Fruit fly (Drosophila melanogaster) whole organism, embryonic: ENCODE data around the gene CG2540.

Source experiments
- Bteb2 ChIP-seq: fragments of 200-800 bp; sonication (Bioruptor generic); optimal IDR thresholded peaks from 2 replicates; lab custom pipeline; 2016; ENCODE audit warnings: missing biosample characterization, missing genetic modification characterization
- CG12236 ChIP-seq: fragments of 200-800 bp; sonication (Bioruptor generic); optimal IDR thresholded peaks from 2 replicates; lab custom pipeline; 2016; ENCODE audit warnings: missing biosample characterization, missing genetic modification characterization
- CG14860 ChIP-seq: fragments of 200-800 bp; sonication (Bioruptor generic); IDR thresholded peaks from 3 replicates; pipeline ENCODE4 v1.3.6; 2022; ENCODE audit warnings: missing biosample characterization, missing genetic modification characterization; ENCODE audit not compliant: partially characterized antibody
- CG15479 ChIP-seq: fragments of 200-800 bp; sonication (Bioruptor generic); optimal IDR thresholded peaks from 3 replicates; lab custom pipeline; 2019; ENCODE audit warnings: missing biosample characterization, mild to moderate bottlenecking, missing genetic modification characterization, moderate library complexity
- CG17829 ChIP-seq: fragments of 200-800 bp; optimal IDR thresholded peaks from 2 replicates; lab custom pipeline; 2019; ENCODE audit warnings: missing biosample characterization, mild to moderate bottlenecking, missing genetic modification characterization, moderate library complexity
- CG17912 ChIP-seq: fragments of 200-800 bp; sonication (Bioruptor generic); optimal IDR thresholded peaks from 2 replicates; lab custom pipeline; 2018; ENCODE audit warnings: missing biosample characterization, mild to moderate bottlenecking, missing genetic modification characterization
- CG18011 ChIP-seq: fragments of 200-800 bp; sonication (Bioruptor generic); optimal IDR thresholded peaks from 2 replicates; lab custom pipeline; 2017; ENCODE audit warnings: missing biosample characterization, missing genetic modification characterization, mild to moderate bottlenecking, moderate library complexity, missing genotype
- CG2889 ChIP-seq: fragments of 200-800 bp; sonication (Bioruptor generic); IDR thresholded peaks from 3 replicates; pipeline ENCODE4 v1.3.6; 2022; ENCODE audit warnings: missing biosample characterization, missing genetic modification characterization
- CG32532 ChIP-seq: fragments of 200-800 bp; sonication (Bioruptor generic); IDR thresholded peaks from 2 replicates; pipeline ENCODE4 v1.3.6; 2022; ENCODE audit warnings: missing biosample characterization, missing genetic modification characterization
- CG33557 ChIP-seq: fragments of 200-800 bp; sonication (Bioruptor generic); optimal IDR thresholded peaks from 2 replicates; lab custom pipeline; 2019; ENCODE audit warnings: missing biosample characterization, mild to moderate bottlenecking, missing genetic modification characterization, moderate library complexity
- CG4360 ChIP-seq: fragments of 200-800 bp; sonication (Bioruptor generic); IDR thresholded peaks from 2 replicates; pipeline ENCODE4 v1.3.6; 2022; ENCODE audit warnings: missing biosample characterization, missing genetic modification characterization
- CG4730 ChIP-seq: fragments of 200-800 bp; sonication (Bioruptor generic); IDR thresholded peaks from 2 replicates; pipeline ENCODE4 v1.3.6; 2022; ENCODE audit warnings: missing biosample characterization, missing genetic modification characterization
- CG5180 ChIP-seq: fragments of 200-800 bp; sonication (Bioruptor generic); optimal IDR thresholded peaks from 3 replicates; lab custom pipeline; 2017; ENCODE audit warnings: missing biosample characterization, missing genetic modification characterization, mild to moderate bottlenecking, moderate library complexity, missing genetic modification reagents
- CG7928 ChIP-seq: fragments of 200-800 bp; sonication (Bioruptor generic); optimal IDR thresholded peaks from 2 replicates; lab custom pipeline; 2017; ENCODE audit warnings: missing biosample characterization, mild to moderate bottlenecking, missing genetic modification characterization
- CG7963 ChIP-seq: fragments of 200-800 bp; sonication (Bioruptor generic); IDR thresholded peaks from 3 replicates; pipeline ENCODE4 v1.3.6; 2022; ENCODE audit warnings: missing biosample characterization, missing genetic modification characterization; ENCODE audit not compliant: partially characterized antibody
- CG8089 ChIP-seq: fragments of 200-800 bp; sonication (Bioruptor generic); optimal IDR thresholded peaks from 3 replicates; lab custom pipeline; 2016; ENCODE audit warnings: missing biosample characterization, missing genetic modification characterization
- CG8290 ChIP-seq, 3 experiments: fragments of 200-800 bp; sonication (Bioruptor generic); optimal IDR thresholded peaks; 2 replicates each; lab custom pipeline; 2016 to 2019; ENCODE audit warnings: missing biosample characterization in 3 of 3, missing genetic modification characterization in 3 of 3, mild to moderate bottlenecking in 2 of 3, moderate library complexity in 1 of 3
- CG9609 ChIP-seq: fragments of 200-800 bp; sonication (Bioruptor generic); optimal IDR thresholded peaks from 3 replicates; lab custom pipeline; 2016; ENCODE audit warnings: missing biosample characterization, missing genetic modification characterization
- CG9932 ChIP-seq: fragments of 200-800 bp; sonication (Bioruptor generic); IDR thresholded peaks from 2 replicates; pipeline ENCODE4 v1.3.6; 2022; ENCODE audit warnings: missing biosample characterization, missing genetic modification characterization
- D ChIP-seq, 2 experiments: fragments of 200-800 bp in 1 of 2; fragments of >200 bp in 1 of 2; sonication (Bioruptor generic) in 1 of 2; optimal IDR thresholded peaks; 2 replicates in 1 of 2; 3 replicates in 1 of 2; lab custom pipeline; 2017; ENCODE audit warnings: mild to moderate bottlenecking in 1 of 2, missing biosample characterization in 1 of 2, missing genetic modification characterization in 1 of 2, missing genetic modification reagents in 1 of 2
- Dfd ChIP-seq, 2 experiments: fragments of >200 bp; optimal IDR thresholded peaks; 2 replicates each; lab custom pipeline; 2017; ENCODE audit warnings: missing biosample characterization in 2 of 2, missing genetic modification characterization in 2 of 2
- Drgx ChIP-seq: fragments of 200-800 bp; sonication (Bioruptor generic); IDR thresholded peaks from 2 replicates; pipeline ENCODE4 v1.3.6; 2022; ENCODE audit warnings: missing biosample characterization, missing genetic modification characterization
- HLH3B ChIP-seq: fragments of 200-800 bp; sonication (Bioruptor generic); IDR thresholded peaks from 2 replicates; pipeline ENCODE4 v1.3.6; 2022; ENCODE audit warnings: missing biosample characterization, missing genetic modification characterization
- Lim3 ChIP-seq: fragments of 200-800 bp; sonication (Bioruptor generic); IDR thresholded peaks from 2 replicates; pipeline ENCODE4 v1.3.6; 2022; ENCODE audit warnings: missing biosample characterization, missing genetic modification characterization
- MESR4 ChIP-seq: fragments of 200-800 bp; sonication (Bioruptor generic); optimal IDR thresholded peaks from 2 replicates; lab custom pipeline; 2018; ENCODE audit warnings: missing biosample characterization, mild to moderate bottlenecking, missing genetic modification characterization, moderate library complexity
- NFAT ChIP-seq: fragments of 200-800 bp; sonication (Bioruptor generic); IDR thresholded peaks from 2 replicates; pipeline ENCODE4 v1.3.6; 2022; ENCODE audit warnings: missing biosample characterization, missing genetic modification characterization
- Pdp1 ChIP-seq, 2 experiments: fragments of 200-800 bp; sonication (Bioruptor generic); optimal IDR thresholded peaks; 3 replicates each; lab custom pipeline; 2016; ENCODE audit warnings: missing biosample characterization in 2 of 2, missing genetic modification characterization in 2 of 2, mild to moderate bottlenecking in 1 of 2, moderate library complexity in 1 of 2
- Ravus ChIP-seq: fragments of 200-800 bp; sonication (Bioruptor generic); IDR thresholded peaks from 2 replicates; pipeline ENCODE4 v1.3.6; 2022; ENCODE audit warnings: missing biosample characterization, missing genetic modification characterization
- Scr ChIP-seq: fragments of 200-800 bp; sonication (Bioruptor generic); IDR thresholded peaks from 2 replicates; pipeline ENCODE4 v1.3.6; 2022; ENCODE audit warnings: missing biosample characterization, missing genetic modification characterization; ENCODE audit not compliant: partially characterized antibody
- Spps ChIP-seq: fragments of 200-800 bp; sonication (Bioruptor generic); optimal IDR thresholded peaks from 2 replicates; lab custom pipeline; 2018; ENCODE audit warnings: missing biosample characterization, mild to moderate bottlenecking, missing genetic modification characterization
- YL-1 ChIP-seq: fragments of 200-800 bp; sonication (Bioruptor generic); optimal IDR thresholded peaks from 3 replicates; lab custom pipeline; 2017; ENCODE audit warnings: missing biosample characterization, mild to moderate bottlenecking, missing genetic modification characterization
- ci ChIP-seq: fragments of 200-800 bp; sonication (Bioruptor generic); IDR thresholded peaks from 3 replicates; pipeline ENCODE4 v1.3.6; 2022; ENCODE audit warnings: missing biosample characterization, missing genetic modification characterization
- croc ChIP-seq: fragments of 200-800 bp; sonication (Bioruptor generic); conservative IDR thresholded peaks from 3 replicates; pipeline ENCODE4 v1.3.6; 2022; ENCODE audit warnings: missing biosample characterization, missing genetic modification characterization
- her ChIP-seq: fragments of 200-800 bp; sonication (Bioruptor generic); optimal IDR thresholded peaks from 2 replicates; lab custom pipeline; 2016; ENCODE audit warnings: missing biosample characterization, missing genetic modification characterization
- hth ChIP-seq: fragments of >200 bp; optimal IDR thresholded peaks from 2 replicates; lab custom pipeline; 2017; ENCODE audit warnings: inconsistent platforms
- lab ChIP-seq: fragments of 200-800 bp; sonication (Bioruptor generic); optimal IDR thresholded peaks from 3 replicates; lab custom pipeline; 2017; ENCODE audit warnings: missing biosample characterization, missing genetic modification characterization, mild to moderate bottlenecking, moderate library complexity, missing genetic modification reagents
- lov ChIP-seq, 2 experiments: fragments of 200-800 bp in 1 of 2; fragments of >200 bp in 1 of 2; sonication (Bioruptor generic) in 1 of 2; IDR thresholded peaks in 1 of 2; optimal IDR thresholded peaks in 1 of 2; 2 replicates in 1 of 2; 3 replicates in 1 of 2; pipeline versions ENCODE4 v1.3.6 to Lab custom; 2017 to 2022; ENCODE audit warnings: missing biosample characterization in 1 of 2, missing genetic modification characterization in 1 of 2
- mirr ChIP-seq: fragments of 200-800 bp; sonication (Bioruptor generic); optimal IDR thresholded peaks from 3 replicates; lab custom pipeline; 2018; ENCODE audit warnings: missing biosample characterization, mild to moderate bottlenecking, missing genetic modification characterization
- nmo ChIP-seq: fragments of 200-800 bp; sonication (Bioruptor generic); optimal IDR thresholded peaks from 2 replicates; lab custom pipeline; 2018; ENCODE audit warnings: missing biosample characterization, mild to moderate bottlenecking, missing genetic modification characterization, moderate library complexity
- phol ChIP-seq: fragments of 200-800 bp; sonication (Bioruptor generic); optimal IDR thresholded peaks from 3 replicates; lab custom pipeline; 2018; ENCODE audit warnings: missing biosample characterization, mild to moderate bottlenecking, missing genetic modification characterization, moderate library complexity
- pzg ChIP-seq: fragments of 200-800 bp; sonication (Bioruptor generic); optimal IDR thresholded peaks from 3 replicates; lab custom pipeline; 2018; ENCODE audit warnings: missing biosample characterization, mild to moderate bottlenecking, missing genetic modification characterization, moderate library complexity
- scrt ChIP-seq: fragments of 200-800 bp; sonication (Bioruptor generic); optimal IDR thresholded peaks from 2 replicates; lab custom pipeline; 2018; ENCODE audit warnings: missing biosample characterization, mild to moderate bottlenecking, missing genetic modification characterization, moderate library complexity
- sens ChIP-seq: fragments of 200-800 bp; sonication (Bioruptor generic); peaks from one replicate; lab custom pipeline; 2016; ENCODE audit warnings: missing biosample characterization, missing genetic modification characterization
- seq ChIP-seq: fragments of 200-800 bp; sonication (Bioruptor generic); IDR thresholded peaks from 2 replicates; pipeline ENCODE4 v1.3.6; 2022; ENCODE audit warnings: missing biosample characterization, missing genetic modification characterization
- sna ChIP-seq: fragments of 200-800 bp; sonication (Bioruptor generic); IDR thresholded peaks from 2 replicates; pipeline ENCODE4 v1.3.6; 2022; ENCODE audit warnings: missing biosample characterization, missing genetic modification characterization; ENCODE audit not compliant: partially characterized antibody
- stwl ChIP-seq: fragments of 200-800 bp; sonication (Bioruptor generic); optimal IDR thresholded peaks from 3 replicates; lab custom pipeline; 2018; ENCODE audit warnings: missing biosample characterization, mild to moderate bottlenecking, missing genetic modification characterization, moderate library complexity
- tgo ChIP-seq: fragments of 200-800 bp; sonication (Bioruptor generic); IDR thresholded peaks from 3 replicates; pipeline ENCODE4 v1.3.6; 2022; ENCODE audit warnings: missing biosample characterization, missing genetic modification characterization
- tin ChIP-seq: fragments of 200-800 bp; sonication (Bioruptor generic); optimal IDR thresholded peaks from 3 replicates; lab custom pipeline; 2016; ENCODE audit warnings: missing biosample characterization, missing genetic modification characterization
- wdn ChIP-seq: fragments of 200-800 bp; sonication (Bioruptor generic); IDR thresholded peaks from 2 replicates; pipeline ENCODE4 v1.3.6; 2022; ENCODE audit warnings: missing biosample characterization, missing genetic modification characterization

Gene CG2540

DNA sequence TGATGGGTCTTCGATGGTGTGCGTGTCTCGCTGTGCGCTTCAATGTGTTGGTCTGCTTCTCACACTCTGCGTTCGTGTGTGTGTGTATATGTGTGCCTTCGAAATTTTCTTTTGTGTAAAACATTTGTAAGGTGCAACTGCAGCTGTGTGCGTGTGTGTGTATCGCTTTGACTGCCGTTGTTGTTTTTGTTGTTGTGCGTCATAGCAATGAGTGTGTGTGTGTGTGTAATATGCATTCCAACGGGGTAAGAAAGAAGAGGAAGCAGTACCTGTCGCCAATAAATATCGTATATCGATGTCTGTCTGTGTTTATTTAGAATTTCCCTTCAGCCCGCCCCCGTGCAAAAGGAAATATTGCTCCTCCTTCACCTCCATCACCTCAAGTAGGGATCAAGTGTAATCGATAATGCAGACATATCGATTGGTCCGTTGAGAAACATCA is 24.6 kb downstream of the CG2540 start (continued):
- peak; percentile 22 for TF ChIP-seq pzg (GFP tag; lab: Kevin White, UChicago)
- no peak for TF ChIP-seq CG2889 (GFP tag; lab: Robert Waterston, UW)
- TF ChIP-seq CG4730 (GFP tag; lab: Robert Waterston, UW): no peak
- TF ChIP-seq NFAT (GFP tag; lab: Robert Waterston, UW): no peak
- no peak for TF ChIP-seq croc
- TF ChIP-seq mirr (GFP tag; lab: Kevin White, UChicago): peak; percentile 31
- no peak for TF ChIP-seq CG12236
- TF ChIP-seq Bteb2: no peak
- no peak for TF ChIP-seq scrt (GFP tag; lab: Kevin White, UChicago)
- TF ChIP-seq Spps (tag; lab: Kevin White, UChicago): no peak
- TF ChIP-seq Pdp1 (GFP tag; optimal IDR thresholded peaks at IDR 0.05; lab: Kevin White, UChicago): peak in 1 of 2 experiments; percentile 15
- peak; percentile 63 for TF ChIP-seq CG15479 (GFP tag; lab: Kevin White, UChicago)
- peak; percentile 47 for TF ChIP-seq CG33557 (GFP tag; lab: Kevin White, UChicago)
- no peak for TF ChIP-seq wdn (GFP tag; lab: Robert Waterston, UW)
- TF ChIP-seq Dfd (GFP tag; optimal IDR thresholded peaks at IDR 0.05; lab: Kevin White, UChicago): no peak
- TF ChIP-seq stwl (tag; lab: Kevin White, UChicago): peak; percentile 75
- TF ChIP-seq hth: no peak
- TF ChIP-seq CG17829 (tag; lab: Kevin White, UChicago): peak; percentile 54
- TF ChIP-seq tin (GFP tag; lab: Kevin White, UChicago): no peak
- no peak for TF ChIP-seq Lim3 (GFP tag; lab: Robert Waterston, UW)
- TF ChIP-seq CG32532 (GFP tag; lab: Robert Waterston, UW): no peak
- 0 out of 2 replicates have a peak, but pooled peaks have one; percentile 8 for TF ChIP-seq HLH3B (GFP tag; lab: Robert Waterston, UW)
- no peak for TF ChIP-seq CG7928
- peak; percentile 70 for TF ChIP-seq sens
- TF ChIP-seq Ravus (GFP tag; lab: Robert Waterston, UW): no peak
- TF ChIP-seq CG9932 (GFP tag; lab: Robert Waterston, UW): no peak
- TF ChIP-seq lov (optimal IDR thresholded peaks at IDR 0.05; lab: Kevin White, UChicago): no peak
- TF ChIP-seq lov (GFP tag; IDR thresholded peaks at IDR 0.05; lab: Robert Waterston, UW): 0 out of 3 replicates have a peak, but pooled peaks have one; percentile 34
- TF ChIP-seq CG8089 (GFP tag; lab: Kevin White, UChicago): no peak
- TF ChIP-seq CG9609 (GFP tag; lab: Kevin White, UChicago): no peak
- TF ChIP-seq Scr (GFP tag; lab: Robert Waterston, UW): peak; percentile 56
- peak; percentile 14 for TF ChIP-seq her (GFP tag; lab: Kevin White, UChicago)
- peak; percentile 34 for TF ChIP-seq MESR4 (GFP tag; lab: Kevin White, UChicago)
- TF ChIP-seq lab (GFP tag; lab: Kevin White, UChicago): peak; percentile 16
- peak; percentile 60 for TF ChIP-seq CG17912
- peak; percentile 1 for TF ChIP-seq CG8290 (GFP tag; optimal IDR thresholded peaks at IDR 0.05; lab: Kevin White, UChicago)
- TF ChIP-seq CG8290 (tag; optimal IDR thresholded peaks at IDR 0.05; lab: Kevin White, UChicago): peak; percentile 5 to 35
- TF ChIP-seq ci: peak; percentile 63; the same call in 2 of the 3 replicates
- peak; percentile 54 for TF ChIP-seq D (optimal IDR thresholded peaks at IDR 0.05; lab: Kevin White, UChicago)
- no peak for TF ChIP-seq D (GFP tag; optimal IDR thresholded peaks at IDR 0.05; lab: Kevin White, UChicago)
- TF ChIP-seq CG18011 (GFP tag; lab: Kevin White, UChicago): no peak
- TF ChIP-seq tgo (GFP tag; lab: Robert Waterston, UW): no peak
- peak; percentile 3 for TF ChIP-seq CG5180
- peak; percentile 26 for TF ChIP-seq nmo (GFP tag; lab: Kevin White, UChicago)
- 0 out of 2 replicates have a peak, but pooled peaks have one; percentile 14 for TF ChIP-seq Drgx (GFP tag; lab: Robert Waterston, UW)
- no peak for TF ChIP-seq seq (GFP tag; lab: Robert Waterston, UW)
- no peak for TF ChIP-seq phol
- peak; percentile 21 for TF ChIP-seq YL-1
- peak; percentile 92 for TF ChIP-seq CG4360 (GFP tag; lab: Robert Waterston, UW)
- peak; percentile 42; the same call in 1 of the 3 replicates for TF ChIP-seq CG7963 (GFP tag; lab: Robert Waterston, UW)
- peak; percentile 56; the same call in 1 of the 2 replicates for TF ChIP-seq sna (GFP tag; lab: Robert Waterston, UW)
- TF ChIP-seq CG14860 (GFP tag; lab: Robert Waterston, UW): peak; percentile 41; the same call in 1 of the 3 replicates
